Fruit fly (Drosophila melanogaster) whole organism, prepupa: Measurements from ENCODE around the gene CG10702.
A peak's percentile ranks its signal among the peaks of the same experiment; 100 is the strongest.

Experiments used
- Blimp-1 ChIP-seq: fragments of 200-800 bp; sonication (Bioruptor generic); optimal IDR thresholded peaks from 3 replicates; lab custom pipeline; 2017; ENCODE audit warnings: missing biosample characterization, missing genetic modification characterization, mild to moderate bottlenecking, moderate library complexity, missing genetic modification reagents
- CG11902 ChIP-seq: fragments of 200-800 bp; sonication (Bioruptor generic); optimal IDR thresholded peaks from 3 replicates; lab custom pipeline; 2016; ENCODE audit warnings: missing biosample characterization, missing genetic modification characterization
- CG1621 ChIP-seq: fragments of 200-800 bp; sonication (Bioruptor generic); optimal IDR thresholded peaks from 3 replicates; lab custom pipeline; 2018; ENCODE audit warnings: missing biosample characterization, mild to moderate bottlenecking, missing genetic modification characterization
- CG16779 ChIP-seq: fragments of 200-800 bp; sonication (Bioruptor generic); optimal IDR thresholded peaks from 3 replicates; lab custom pipeline; 2017; ENCODE audit warnings: missing biosample characterization, mild to moderate bottlenecking, missing genetic modification characterization
- CG3032 ChIP-seq: fragments of 200-800 bp; optimal IDR thresholded peaks from 2 replicates; lab custom pipeline; 2019; ENCODE audit warnings: missing biosample characterization, mild to moderate bottlenecking, missing genetic modification characterization, moderate library complexity
- CG31627 ChIP-seq: fragments of 200-800 bp; sonication (Bioruptor generic); optimal IDR thresholded peaks from 3 replicates; lab custom pipeline; 2016; ENCODE audit warnings: missing biosample characterization, missing genetic modification characterization
- CG32006 ChIP-seq: fragments of 200-800 bp; sonication (Bioruptor generic); optimal IDR thresholded peaks from 3 replicates; lab custom pipeline; 2017; ENCODE audit warnings: missing biosample characterization, mild to moderate bottlenecking, missing genetic modification characterization
- CG6163 ChIP-seq: fragments of 200-800 bp; sonication (Bioruptor generic); IDR thresholded peaks from 3 replicates; pipeline ENCODE4 v1.3.6; 2022; ENCODE audit warnings: missing biosample characterization, missing genetic modification characterization
- CG6276 ChIP-seq: fragments of 200-800 bp; sonication (Bioruptor generic); optimal IDR thresholded peaks from 2 replicates; lab custom pipeline; 2017; ENCODE audit warnings: missing biosample characterization, mild to moderate bottlenecking, missing genetic modification characterization
- CG6792 ChIP-seq: fragments of 200-800 bp; sonication (Bioruptor generic); optimal IDR thresholded peaks from 3 replicates; lab custom pipeline; 2016; ENCODE audit warnings: missing biosample characterization, missing genetic modification characterization
- CG7368 ChIP-seq: fragments of 200-800 bp; sonication (Bioruptor generic); optimal IDR thresholded peaks from 3 replicates; lab custom pipeline; 2016; ENCODE audit warnings: missing biosample characterization, missing genetic modification characterization
- CG8119 ChIP-seq: fragments of 200-800 bp; sonication (Bioruptor generic); IDR thresholded peaks from 3 replicates; pipeline ENCODE4 v1.3.6; 2022; ENCODE audit warnings: missing biosample characterization, missing genetic modification characterization
- CG9139 ChIP-seq: fragments of 200-800 bp; sonication (Bioruptor generic); optimal IDR thresholded peaks from 3 replicates; lab custom pipeline; 2017; ENCODE audit warnings: missing biosample characterization, mild to moderate bottlenecking, missing genetic modification characterization
- Eip75B ChIP-seq: fragments of 200-800 bp; sonication (Bioruptor generic); optimal IDR thresholded peaks from 3 replicates; lab custom pipeline; 2016; ENCODE audit warnings: missing biosample characterization, missing genetic modification characterization
- Eip78C ChIP-seq: fragments of 200-800 bp; sonication (Bioruptor generic); peaks from one replicate; lab custom pipeline; 2016; ENCODE audit warnings: missing biosample characterization, missing genetic modification characterization
- Eip93F ChIP-seq: fragments of 200-800 bp; sonication (Bioruptor generic); optimal IDR thresholded peaks from 2 replicates; lab custom pipeline; 2016; ENCODE audit warnings: missing biosample characterization, mild to moderate bottlenecking, missing genetic modification characterization
- Ets21C ChIP-seq: fragments of 200-800 bp; sonication (Bioruptor generic); optimal IDR thresholded peaks from 3 replicates; lab custom pipeline; 2016; ENCODE audit warnings: missing biosample characterization, missing genetic modification characterization
- Ets96B ChIP-seq: fragments of 200-800 bp; optimal IDR thresholded peaks from 2 replicates; lab custom pipeline; 2019; ENCODE audit warnings: missing biosample characterization, mild to moderate bottlenecking, missing genetic modification characterization, moderate library complexity
- Hr38 ChIP-seq: sonication (Bioruptor generic); optimal IDR thresholded peaks from 2 replicates; lab custom pipeline; 2016; ENCODE audit warnings: missing biosample characterization, missing genetic modification characterization
- Hr39 ChIP-seq: fragments of 200-800 bp; sonication (Bioruptor generic); optimal IDR thresholded peaks from 2 replicates; lab custom pipeline; 2016; ENCODE audit warnings: missing biosample characterization, missing genetic modification characterization
- OdsH ChIP-seq: fragments of 200-800 bp; sonication (Bioruptor generic); optimal IDR thresholded peaks from 3 replicates; lab custom pipeline; 2016; ENCODE audit warnings: missing biosample characterization, missing genetic modification characterization
- Sox14 ChIP-seq: fragments of 200-800 bp; sonication (Bioruptor generic); optimal IDR thresholded peaks from 3 replicates; lab custom pipeline; 2016; ENCODE audit warnings: missing biosample characterization, missing genetic modification characterization
- Sox15 ChIP-seq: fragments of 200-800 bp; sonication (Bioruptor generic); optimal IDR thresholded peaks from 3 replicates; lab custom pipeline; 2016; ENCODE audit warnings: missing biosample characterization, missing genetic modification characterization
- acj6 ChIP-seq: fragments of 200-800 bp; sonication (Bioruptor generic); optimal IDR thresholded peaks from 3 replicates; lab custom pipeline; 2016; ENCODE audit warnings: missing biosample characterization, missing genetic modification characterization
- cyc ChIP-seq: fragments of 200-800 bp; sonication (Bioruptor generic); optimal IDR thresholded peaks from 3 replicates; lab custom pipeline; 2016; ENCODE audit warnings: missing biosample characterization, missing genetic modification characterization
- dac ChIP-seq: fragments of 200-800 bp; sonication (Bioruptor generic); optimal IDR thresholded peaks from 2 replicates; lab custom pipeline; 2017; ENCODE audit warnings: missing biosample characterization, mild to moderate bottlenecking, missing genetic modification characterization
- eg ChIP-seq: fragments of 200-800 bp; sonication (Bioruptor generic); IDR thresholded peaks from 3 replicates; pipeline ENCODE4 v1.3.6; 2022; ENCODE audit warnings: missing biosample characterization, missing genetic modification characterization
- esn ChIP-seq: fragments of 200-800 bp; sonication (Bioruptor generic); optimal IDR thresholded peaks from 2 replicates; lab custom pipeline; 2016; ENCODE audit warnings: missing biosample characterization, mild to moderate bottlenecking, missing genetic modification characterization, moderate library complexity
- fd85E ChIP-seq: fragments of 200-800 bp; sonication (Bioruptor generic); optimal IDR thresholded peaks from 3 replicates; lab custom pipeline; 2016; ENCODE audit warnings: missing biosample characterization, missing genetic modification characterization
- fkh ChIP-seq: fragments of 200-800 bp; sonication (Bioruptor generic); optimal IDR thresholded peaks from 3 replicates; lab custom pipeline; 2017; ENCODE audit warnings: missing biosample characterization, mild to moderate bottlenecking, missing genetic modification characterization, moderate library complexity
- lz ChIP-seq: fragments of 200-800 bp; sonication (Bioruptor generic); optimal IDR thresholded peaks from 3 replicates; lab custom pipeline; 2016; ENCODE audit warnings: missing biosample characterization, missing genetic modification characterization
- net ChIP-seq: fragments of 200-800 bp; sonication (Bioruptor generic); optimal IDR thresholded peaks from 3 replicates; lab custom pipeline; 2016; ENCODE audit warnings: missing biosample characterization, missing genetic modification characterization
- salr ChIP-seq, 2 experiments: fragments of 200-800 bp; sonication (Bioruptor generic); optimal IDR thresholded peaks; 3 replicates each; lab custom pipeline; 2016 to 2018; ENCODE audit warnings: missing biosample characterization in 2 of 2, missing genetic modification characterization in 2 of 2, mild to moderate bottlenecking in 1 of 2
- spab ChIP-seq: fragments of 200-800 bp; sonication (Bioruptor generic); optimal IDR thresholded peaks from 2 replicates; lab custom pipeline; 2017; ENCODE audit warnings: missing biosample characterization, mild to moderate bottlenecking, missing genetic modification characterization, missing genetic modification reagents
- ss ChIP-seq, 2 experiments: fragments of 200-800 bp; sonication (Bioruptor generic); optimal IDR thresholded peaks; 2 replicates in 1 of 2; 3 replicates in 1 of 2; lab custom pipeline; 2017 to 2018; ENCODE audit warnings: mild to moderate bottlenecking in 2 of 2, missing biosample characterization in 2 of 2, missing genetic modification characterization in 2 of 2, moderate library complexity in 1 of 2
- svp ChIP-seq: fragments of 200-800 bp; sonication (Bioruptor generic); peaks from one replicate; lab custom pipeline; 2016; ENCODE audit warnings: missing biosample characterization, missing genetic modification characterization
- vri ChIP-seq: fragments of 200-800 bp; sonication (Bioruptor generic); optimal IDR thresholded peaks from 3 replicates; lab custom pipeline; 2016; ENCODE audit warnings: missing biosample characterization, mild to moderate bottlenecking, missing genetic modification characterization

Gene CG10702

dm6 chr2L:19045111-19045560 is 24.5 kb downstream of the CG10702 start, which contains the start of the genes Ttc19 and Acn (continued):
- TF ChIP-seq CG1621 (tag; lab: Kevin White, UChicago) = peak; percentile 52
- TF ChIP-seq Hr38 (GFP tag; lab: Kevin White, UChicago) = no peak
- TF ChIP-seq Eip78C = peak; percentile 94
- no peak for TF ChIP-seq CG7368 (GFP tag; lab: Kevin White, UChicago)
- TF ChIP-seq eg (GFP tag; lab: Robert Waterston, UW) = peak; percentile 78
- peak; percentile 73 for TF ChIP-seq CG6792 (GFP tag; lab: Kevin White, UChicago)
- no peak for TF ChIP-seq dac (GFP tag; lab: Kevin White, UChicago)
- peak; percentile 88 for TF ChIP-seq OdsH (GFP tag; lab: Kevin White, UChicago)
- peak; percentile 81 for TF ChIP-seq acj6 (GFP tag; lab: Kevin White, UChicago)
- TF ChIP-seq Eip93F (GFP tag; lab: Kevin White, UChicago) = no peak
- TF ChIP-seq fkh (GFP tag; lab: Kevin White, UChicago) = no peak
- TF ChIP-seq lz (GFP tag; lab: Kevin White, UChicago) = peak; percentile 86
- peak; percentile 89 for TF ChIP-seq Hr39
- peak; percentile 90 for TF ChIP-seq esn (GFP tag; lab: Kevin White, UChicago)
- peak; percentile 86 for TF ChIP-seq Eip75B
- no peak for TF ChIP-seq CG9139
- no peak for TF ChIP-seq spab (GFP tag; lab: Kevin White, UChicago)
- TF ChIP-seq ss (GFP tag; optimal IDR thresholded peaks at IDR 0.05; lab: Kevin White, UChicago) = no peak
- peak; percentile 55 for TF ChIP-seq CG11902 (GFP tag; lab: Kevin White, UChicago)
- peak; percentile 62 for TF ChIP-seq Ets96B (tag; lab: Kevin White, UChicago)
- peak; percentile 88 for TF ChIP-seq vri (GFP tag; lab: Kevin White, UChicago)
- TF ChIP-seq Sox15 (GFP tag; lab: Kevin White, UChicago) = peak; percentile 60
- peak; percentile 54; the same call in 2 of the 3 replicates for TF ChIP-seq CG8119 (GFP tag; lab: Robert Waterston, UW)
- peak; percentile 91 for TF ChIP-seq Sox14 (GFP tag; lab: Kevin White, UChicago)
- no peak for TF ChIP-seq Blimp-1
- peak; percentile 82 for TF ChIP-seq cyc (GFP tag; lab: Kevin White, UChicago)
- TF ChIP-seq CG6163 (GFP tag; lab: Robert Waterston, UW) = peak; percentile 74
- peak in 1 of 2 experiments; percentile 27 for TF ChIP-seq salr (GFP tag; optimal IDR thresholded peaks at IDR 0.05; lab: Kevin White, UChicago)
- TF ChIP-seq CG3032 = peak; percentile 82
- TF ChIP-seq Ets21C (GFP tag; lab: Kevin White, UChicago) = peak; percentile 80
- no peak for TF ChIP-seq fd85E (GFP tag; lab: Kevin White, UChicago)
- peak; percentile 78 for TF ChIP-seq net (GFP tag; lab: Kevin White, UChicago)
- peak; percentile 74 for TF ChIP-seq CG32006 (GFP tag; lab: Kevin White, UChicago)

dm6 chr2L:19041590-19041989 is 28.1 kb downstream of the CG10702 start, which contains the start of gene Catsup:
Gene Catsup (plus strand): TSS chr2L:19041862.
- no peak for TF ChIP-seq CG16779 (tag; lab: Kevin White, UChicago)
- peak; percentile 37 for TF ChIP-seq Eip78C

- no peak for TF ChIP-seq CG6276
- peak; percentile 4 for TF ChIP-seq net (GFP tag; lab: Kevin White, UChicago)
- TF ChIP-seq CG16779 (tag; lab: Kevin White, UChicago) = no peak
- peak; percentile 35 for TF ChIP-seq Eip78C
- TF ChIP-seq CG31627 = no peak
- TF ChIP-seq svp (GFP tag; lab: Kevin White, UChicago) = no peak
Measured at dm6 chr2L:19037455-19037854, 32.2 kb downstream of the CG10702 start.

dm6 chr2L:19037011-19037410 is 32.6 kb downstream of the CG10702 start:
- TF ChIP-seq CG8119 (GFP tag; lab: Robert Waterston, UW) (no peak), ss (GFP tag; optimal IDR thresholded peaks at IDR 0.05; lab: Kevin White, UChicago) (no peak), svp (GFP tag; lab: Kevin White, UChicago) (no peak), Eip78C (peak; percentile 58)
